Worm (Caenorhabditis elegans) whole organism, L3 larva: ENCODE data around the gene W01B6.6.

Experiments
- R02D3.7 ChIP-seq: fragments of 150-350 bp; optimal IDR thresholded peaks from 2 replicates; lab custom pipeline; 2014; ENCODE audit warnings: missing biosample characterization, missing genetic modification characterization
- ceh-82 ChIP-seq: fragments of 150-350 bp; optimal IDR thresholded peaks from 2 replicates; lab custom pipeline; 2014; ENCODE audit warnings: missing biosample characterization, missing genetic modification characterization
- ceh-9 ChIP-seq: sonication (generic microtip); optimal IDR thresholded peaks from 2 replicates; lab custom pipeline; 2018; ENCODE audit warnings: missing biosample characterization, missing genetic modification characterization
- fos-1 ChIP-seq: fragments of 150-350 bp; optimal IDR thresholded peaks from 2 replicates; lab custom pipeline; 2014; ENCODE audit warnings: missing biosample characterization, missing genetic modification characterization
- lin-39 ChIP-seq: fragments of 150-350 bp; optimal IDR thresholded peaks from 2 replicates; lab custom pipeline; 2018; ENCODE audit warnings: missing biosample characterization, missing genetic modification reagents, missing genetic modification characterization
- mdl-1 ChIP-seq: fragments of 150-350 bp; optimal IDR thresholded peaks from 2 replicates; lab custom pipeline; 2014; ENCODE audit warnings: missing biosample characterization, missing genetic modification characterization
- nhr-11 ChIP-seq: fragments of 150-350 bp; optimal IDR thresholded peaks from 2 replicates; lab custom pipeline; 2014; ENCODE audit warnings: missing biosample characterization, missing genetic modification characterization
- nhr-23 ChIP-seq: fragments of 150-350 bp; optimal IDR thresholded peaks from 2 replicates; lab custom pipeline; 2014; ENCODE audit warnings: missing biosample characterization, missing genetic modification reagents, missing genetic modification characterization
- nhr-237 ChIP-seq: fragments of 150-350 bp; optimal IDR thresholded peaks from 2 replicates; lab custom pipeline; 2014; ENCODE audit warnings: missing biosample characterization, missing genetic modification characterization
- nhr-43 ChIP-seq: sonication (generic microtip); optimal IDR thresholded peaks from 2 replicates; lab custom pipeline; 2016; ENCODE audit warnings: mild to moderate bottlenecking, missing genetic modification characterization, missing compliant biosample characterization; ENCODE audit not compliant: poor library complexity, severe bottlenecking
- pqm-1 ChIP-seq: fragments of 150-350 bp; optimal IDR thresholded peaks from 2 replicates; lab custom pipeline; 2017; ENCODE audit warnings: missing biosample characterization, missing genetic modification characterization, inconsistent platforms
- unc-39 ChIP-seq: sonication (generic microtip); optimal IDR thresholded peaks from 4 replicates; lab custom pipeline; 2017; ENCODE audit warnings: missing biosample characterization, missing genetic modification characterization
- unc-62 ChIP-seq: fragments of 150-350 bp; sonication (generic microtip); optimal IDR thresholded peaks from 4 replicates; lab custom pipeline; 2014; ENCODE audit warnings: missing biosample characterization, missing genetic modification reagents, missing genetic modification characterization

DNA sequence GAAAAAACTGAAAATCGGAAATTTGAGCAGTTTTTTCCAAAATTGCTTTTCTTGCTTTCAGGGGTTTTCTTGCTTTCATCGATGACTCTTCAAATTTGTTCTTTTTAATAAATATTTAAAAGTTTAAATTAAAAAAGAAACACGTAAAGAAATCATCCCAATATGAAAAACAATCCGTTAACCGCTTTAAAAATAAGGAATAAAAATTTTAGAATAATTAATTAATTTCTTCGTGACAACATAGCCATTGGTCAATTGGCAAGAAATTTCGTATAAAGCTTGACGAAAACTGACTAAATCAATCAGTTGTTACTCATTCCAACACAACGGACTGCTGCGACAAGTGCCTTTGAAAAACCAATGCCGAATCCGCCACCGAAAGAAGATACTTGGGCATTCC lies 31.7 kb downstream of the W01B6.6 start, which contains the start of gene nsph-3.2:
- no peak for TF ChIP-seq nhr-11
- TF ChIP-seq ceh-9, result no peak
- TF ChIP-seq mdl-1 (tag; lab: Kevin White, UChicago), result no peak
- no peak for TF ChIP-seq lin-39
- no peak for TF ChIP-seq fos-1
- TF ChIP-seq unc-62, result no peak
- TF ChIP-seq unc-39 (tag; lab: Kevin White, UChicago), result no peak
- no peak for TF ChIP-seq ceh-82
- no peak for TF ChIP-seq nhr-23
- no peak for TF ChIP-seq nhr-43 (tag; lab: Kevin White, UChicago)
- TF ChIP-seq pqm-1 (tag; lab: Kevin White, UChicago), result no peak
- no peak for TF ChIP-seq R02D3.7 (tag; lab: Kevin White, UChicago)
- TF ChIP-seq nhr-237 (tag; lab: Kevin White, UChicago), result no peak
